Fruit fly (Drosophila melanogaster): ENCODE data around the gene Flad2.
A peak's percentile ranks its signal among the peaks of the same experiment; 100 is the strongest.

The Flad2 gene

dm6 chr2L:13412219-13412618, at the start of gene Flad2:
TSS of gene Flad2 (plus strand) at chr2L:13412519.
- TF ChIP-seq spab (GFP tag; optimal IDR thresholded peaks at IDR 0.05) (no peak), CG6163 (GFP tag; IDR thresholded peaks at IDR 0.05) (no peak), Gug (GFP tag; IDR thresholded peaks at IDR 0.05) (no peak), Smox (GFP tag; optimal IDR thresholded peaks at IDR 0.05) (no peak), dac (GFP tag; optimal IDR thresholded peaks at IDR 0.05) (no peak), Hr38 (GFP tag; optimal IDR thresholded peaks at IDR 0.05) (no peak), Hr39 (GFP tag; optimal IDR thresholded peaks at IDR 0.05) (no peak), lz (GFP tag; optimal IDR thresholded peaks at IDR 0.05) (no peak), fkh (GFP tag; optimal IDR thresholded peaks at IDR 0.05) (no peak), CG6276 (GFP tag; optimal IDR thresholded peaks at IDR 0.05) (no peak), acj6 (GFP tag; optimal IDR thresholded peaks at IDR 0.05) (no peak), Eip78C (GFP tag) (no peak), CG7368 (GFP tag; optimal IDR thresholded peaks at IDR 0.05) (no peak), net (GFP tag; optimal IDR thresholded peaks at IDR 0.05) (no peak)

dm6 chr2L:13362953-13363352, 49.4 kb upstream of the Flad2 start:
- TF ChIP-seq CG9139 (GFP tag; optimal IDR thresholded peaks at IDR 0.05) = no peak
- no peak for TF ChIP-seq CG6276 (GFP tag; optimal IDR thresholded peaks at IDR 0.05)

- TF ChIP-seq cyc (GFP tag; optimal IDR thresholded peaks at IDR 0.05) (peak; percentile 35), Ets96B (tag; optimal IDR thresholded peaks at IDR 0.05) (no peak), net (GFP tag; optimal IDR thresholded peaks at IDR 0.05) (no peak), CG8319 (GFP tag; optimal IDR thresholded peaks at IDR 0.05) (peak; percentile 22), ss (GFP tag; optimal IDR thresholded peaks at IDR 0.05) (no peak), Eip78C (GFP tag) (no peak), fkh (GFP tag; optimal IDR thresholded peaks at IDR 0.05) (no peak), lz (GFP tag; optimal IDR thresholded peaks at IDR 0.05) (peak; percentile 48), Met (GFP tag; optimal IDR thresholded peaks at IDR 0.05) (no peak), Lpt (GFP tag; optimal IDR thresholded peaks at IDR 0.05) (no peak), dac (GFP tag; optimal IDR thresholded peaks at IDR 0.05) (no peak), Eip75B (GFP tag; optimal IDR thresholded peaks at IDR 0.05) (no peak), CG4318 (GFP tag; optimal IDR thresholded peaks at IDR 0.05) (no peak), OdsH (GFP tag; optimal IDR thresholded peaks at IDR 0.05) (no peak), dsx (GFP tag; optimal IDR thresholded peaks at IDR 0.05; ENCODE audit: poor library complexity, severe bottlenecking) (no peak), spab (GFP tag; optimal IDR thresholded peaks at IDR 0.05) (no peak), salr (GFP tag; optimal IDR thresholded peaks at IDR 0.05) (no peak), CG32006 (GFP tag; optimal IDR thresholded peaks at IDR 0.05) (no peak), CG10669 (GFP tag; optimal IDR thresholded peaks at IDR 0.05) (no peak), CG31627 (GFP tag; optimal IDR thresholded peaks at IDR 0.05) (peak; percentile 27), CG6163 (GFP tag; IDR thresholded peaks at IDR 0.05) (no peak), CG11762 (GFP tag; optimal IDR thresholded peaks at IDR 0.05; ENCODE audit: insufficient read depth) (no peak), CG8632 (GFP tag; optimal IDR thresholded peaks at IDR 0.05) (no peak), CG6276 (GFP tag; optimal IDR thresholded peaks at IDR 0.05) (no peak), CG3919 (GFP tag; optimal IDR thresholded peaks at IDR 0.05) (no peak), Sox14 (GFP tag; optimal IDR thresholded peaks at IDR 0.05) (no peak), Hr4 (GFP tag; optimal IDR thresholded peaks at IDR 0.05) (no peak), Sox15 (GFP tag; optimal IDR thresholded peaks at IDR 0.05) (peak; percentile 20), CG15336 (GFP tag; IDR thresholded peaks at IDR 0.05) (no peak), fd59A (GFP tag; optimal IDR thresholded peaks at IDR 0.05) (no peak), acj6 (GFP tag; optimal IDR thresholded peaks at IDR 0.05) (peak; percentile 59), CG6854 (GFP tag; optimal IDR thresholded peaks at IDR 0.05) (no peak), Sox102F (GFP tag; optimal IDR thresholded peaks at IDR 0.05) (no peak), Ets21C (GFP tag; optimal IDR thresholded peaks at IDR 0.05) (peak; percentile 20), topi (GFP tag; optimal IDR thresholded peaks at IDR 0.05) (no peak), CG10631 (GFP tag; optimal IDR thresholded peaks at IDR 0.05) (peak; percentile 57), Gug (GFP tag; IDR thresholded peaks at IDR 0.05) (no peak), CG7368 (GFP tag; optimal IDR thresholded peaks at IDR 0.05) (no peak), Eip93F (GFP tag; optimal IDR thresholded peaks at IDR 0.05) (no peak), esn (GFP tag; optimal IDR thresholded peaks at IDR 0.05) (no peak), Hr39 (GFP tag; optimal IDR thresholded peaks at IDR 0.05) (peak; percentile 45), CG34406 (GFP tag; optimal IDR thresholded peaks at IDR 0.05) (peak; percentile 43), CG16779 (tag; optimal IDR thresholded peaks at IDR 0.05) (no peak)
Measured at dm6 chr2L:13366109-13366747, 46.1 kb upstream of the Flad2 start, which contains the start of the genes Nnp-1 and Grx3. TSS of gene Nnp-1 (minus strand) at chr2L:13366189. TSS of gene Grx3 (plus strand) at chr2L:13366447.
